Fruit fly (Drosophila melanogaster) whole organism, embryonic: Measurements from ENCODE around the gene CG4576.

Experiments used
- B-H1 ChIP-seq: fragments of 200-800 bp; sonication (Bioruptor generic); IDR thresholded peaks from 3 replicates; pipeline ENCODE4 v1.3.6; 2022; ENCODE audit warnings: missing biosample characterization, missing genetic modification characterization
- CG10209 ChIP-seq: fragments of 200-800 bp; sonication (Bioruptor generic); optimal IDR thresholded peaks from 3 replicates; lab custom pipeline; 2017; ENCODE audit warnings: missing biosample characterization, mild to moderate bottlenecking, missing genetic modification characterization, missing genetic modification reagents
- CG11696 ChIP-seq: fragments of 200-800 bp; sonication (Bioruptor generic); IDR thresholded peaks from 2 replicates; pipeline ENCODE4 v1.3.6; 2022; ENCODE audit warnings: missing biosample characterization, missing genetic modification characterization
- CG12659 ChIP-seq: fragments of 200-800 bp; sonication (Bioruptor generic); optimal IDR thresholded peaks from 3 replicates; lab custom pipeline; 2017; ENCODE audit warnings: mild to moderate bottlenecking, missing biosample characterization, missing genetic modification reagents, missing genetic modification characterization
- CG15011 ChIP-seq: fragments of 200-800 bp; sonication (Bioruptor generic); optimal IDR thresholded peaks from 3 replicates; lab custom pipeline; 2018; ENCODE audit warnings: missing biosample characterization, mild to moderate bottlenecking, missing genetic modification characterization
- CG1647 ChIP-seq: fragments of 200-800 bp; sonication (Bioruptor generic); optimal IDR thresholded peaks from 3 replicates; lab custom pipeline; 2016; ENCODE audit warnings: missing biosample characterization, missing genetic modification characterization
- CG17802 ChIP-seq: fragments of 200-800 bp; sonication (Bioruptor generic); optimal IDR thresholded peaks from 2 replicates; lab custom pipeline; 2018; ENCODE audit warnings: missing biosample characterization, mild to moderate bottlenecking, missing genetic modification characterization, moderate library complexity
- CG18011 ChIP-seq: fragments of 200-800 bp; sonication (Bioruptor generic); optimal IDR thresholded peaks from 2 replicates; lab custom pipeline; 2017; ENCODE audit warnings: missing biosample characterization, missing genetic modification characterization, mild to moderate bottlenecking, moderate library complexity, missing genotype
- CG1832 ChIP-seq: fragments of 200-800 bp; sonication (Bioruptor generic); optimal IDR thresholded peaks from 2 replicates; lab custom pipeline; 2017; ENCODE audit warnings: missing biosample characterization, mild to moderate bottlenecking, missing genetic modification characterization, inconsistent platforms
- CG18764 ChIP-seq: fragments of 200-800 bp; sonication (Bioruptor generic); optimal IDR thresholded peaks from 3 replicates; lab custom pipeline; 2016; ENCODE audit warnings: missing biosample characterization, missing genetic modification characterization
- CG2678 ChIP-seq: fragments of 200-800 bp; sonication (Bioruptor generic); optimal IDR thresholded peaks from 3 replicates; lab custom pipeline; 2019; ENCODE audit warnings: missing biosample characterization, mild to moderate bottlenecking, missing genetic modification characterization, moderate library complexity
- CG34224 ChIP-seq: fragments of 200-800 bp; sonication (Bioruptor generic); IDR thresholded peaks from 3 replicates; pipeline ENCODE4 v1.3.6; 2022; ENCODE audit warnings: missing biosample characterization, missing genetic modification characterization; ENCODE audit not compliant: partially characterized antibody
- CG34376 ChIP-seq: fragments of 200-800 bp; sonication (Bioruptor generic); optimal IDR thresholded peaks from 2 replicates; lab custom pipeline; 2018; ENCODE audit warnings: missing biosample characterization, mild to moderate bottlenecking, missing genetic modification characterization
- CG3838 ChIP-seq: fragments of 200-800 bp; sonication (Bioruptor generic); optimal IDR thresholded peaks from 3 replicates; lab custom pipeline; 2016; ENCODE audit warnings: missing biosample characterization, missing genetic modification characterization
- CG3995 ChIP-seq: fragments of 200-800 bp; sonication (Bioruptor generic); optimal IDR thresholded peaks from 3 replicates; lab custom pipeline; 2016; ENCODE audit warnings: missing biosample characterization, missing genetic modification characterization
- CG42726 ChIP-seq: fragments of 200-800 bp; sonication (Bioruptor generic); IDR thresholded peaks from 2 replicates; pipeline ENCODE4 v1.3.6; 2022; ENCODE audit warnings: missing biosample characterization, missing genetic modification characterization; ENCODE audit not compliant: partially characterized antibody
- CG6765 ChIP-seq: fragments of 200-800 bp; sonication (Bioruptor generic); optimal IDR thresholded peaks from 3 replicates; lab custom pipeline; 2017; ENCODE audit warnings: missing biosample characterization, mild to moderate bottlenecking, missing genetic modification characterization
- CG7963 ChIP-seq: fragments of 200-800 bp; sonication (Bioruptor generic); IDR thresholded peaks from 3 replicates; pipeline ENCODE4 v1.3.6; 2022; ENCODE audit warnings: missing biosample characterization, missing genetic modification characterization; ENCODE audit not compliant: partially characterized antibody
- CG8388 ChIP-seq: fragments of 200-800 bp; sonication (Bioruptor generic); optimal IDR thresholded peaks from 2 replicates; lab custom pipeline; 2019; ENCODE audit warnings: missing biosample characterization, mild to moderate bottlenecking, missing genetic modification characterization, moderate library complexity
- CkIIα-i1 ChIP-seq: fragments of 200-800 bp; sonication (Bioruptor generic); IDR thresholded peaks from 2 replicates; pipeline ENCODE4 v1.3.6; 2022; ENCODE audit warnings: missing biosample characterization, missing genetic modification characterization
- Dek ChIP-seq: fragments of 200-800 bp; sonication (Bioruptor generic); optimal IDR thresholded peaks from 3 replicates; lab custom pipeline; 2019; ENCODE audit warnings: missing biosample characterization, mild to moderate bottlenecking, missing genetic modification characterization, moderate library complexity
- Dll ChIP-seq: fragments of 200-800 bp; sonication (Bioruptor generic); IDR thresholded peaks from 4 replicates; pipeline ENCODE4 v1.3.6; 2022; ENCODE audit warnings: missing biosample characterization, missing genetic modification characterization; ENCODE audit not compliant: partially characterized antibody
- Ets65A ChIP-seq: fragments of 200-800 bp; sonication (Bioruptor generic); peaks from one replicate; lab custom pipeline; 2016; ENCODE audit warnings: missing biosample characterization, missing genetic modification characterization
- Gug ChIP-seq: fragments of 200-800 bp; sonication (Bioruptor generic); IDR thresholded peaks from 4 replicates; pipeline ENCODE4 v1.3.6; 2022; ENCODE audit warnings: missing biosample characterization, missing genetic modification characterization
- HLH3B ChIP-seq: fragments of 200-800 bp; sonication (Bioruptor generic); IDR thresholded peaks from 2 replicates; pipeline ENCODE4 v1.3.6; 2022; ENCODE audit warnings: missing biosample characterization, missing genetic modification characterization
- Hey ChIP-seq: fragments of 200-800 bp; sonication (Bioruptor generic); optimal IDR thresholded peaks from 3 replicates; lab custom pipeline; 2018; ENCODE audit warnings: missing biosample characterization, mild to moderate bottlenecking, missing genetic modification characterization
- HmgD ChIP-seq: fragments of 200-800 bp; sonication (Bioruptor generic); optimal IDR thresholded peaks from 3 replicates; lab custom pipeline; 2016; ENCODE audit warnings: missing biosample characterization, missing genetic modification characterization
- Hr39 ChIP-seq: fragments of >200 bp; optimal IDR thresholded peaks from 2 replicates; lab custom pipeline; 2017
- Hr78 ChIP-seq, 2 experiments: fragments of 200-800 bp in 1 of 2; fragments of >200 bp in 1 of 2; sonication (Bioruptor generic) in 1 of 2; optimal IDR thresholded peaks; 2 replicates each; lab custom pipeline; 2017 to 2019; ENCODE audit warnings: missing biosample characterization in 2 of 2, missing genetic modification characterization in 2 of 2, mild to moderate bottlenecking in 1 of 2, moderate library complexity in 1 of 2
- Max ChIP-seq: fragments of 200-800 bp; sonication (Bioruptor generic); optimal IDR thresholded peaks from 2 replicates; lab custom pipeline; 2016; ENCODE audit warnings: missing biosample characterization, mild to moderate bottlenecking, missing genetic modification characterization
- Oli ChIP-seq: fragments of 200-800 bp; sonication (Bioruptor generic); optimal IDR thresholded peaks from 2 replicates; lab custom pipeline; 2018; ENCODE audit warnings: missing biosample characterization, mild to moderate bottlenecking, missing genetic modification characterization, moderate library complexity
- ara ChIP-seq: fragments of 200-800 bp; sonication (Bioruptor generic); IDR thresholded peaks from 2 replicates; pipeline ENCODE4 v1.3.6; 2022; ENCODE audit warnings: missing biosample characterization, missing genetic modification characterization
- bigmax ChIP-seq: fragments of 200-800 bp; sonication (Bioruptor generic); optimal IDR thresholded peaks from 2 replicates; lab custom pipeline; 2018; ENCODE audit warnings: missing biosample characterization, mild to moderate bottlenecking, missing genetic modification characterization
- cad ChIP-seq: fragments of >200 bp; optimal IDR thresholded peaks from 2 replicates; lab custom pipeline; 2017; ENCODE audit warnings: missing biosample characterization, missing genetic modification characterization
- fd3F ChIP-seq: fragments of 200-800 bp; sonication (Bioruptor generic); optimal IDR thresholded peaks from 2 replicates; lab custom pipeline; 2018; ENCODE audit warnings: missing biosample characterization, mild to moderate bottlenecking, missing genetic modification characterization, moderate library complexity
- hth ChIP-seq: fragments of >200 bp; optimal IDR thresholded peaks from 2 replicates; lab custom pipeline; 2017; ENCODE audit warnings: inconsistent platforms
- kah ChIP-seq: fragments of 200-800 bp; sonication (Bioruptor generic); optimal IDR thresholded peaks from 2 replicates; lab custom pipeline; 2018; ENCODE audit warnings: missing biosample characterization, mild to moderate bottlenecking, missing genetic modification characterization
- kni ChIP-seq: fragments of 200-800 bp; sonication (Bioruptor generic); optimal IDR thresholded peaks from 3 replicates; lab custom pipeline; 2017; ENCODE audit warnings: mild to moderate bottlenecking, missing biosample characterization, missing genetic modification reagents, missing genetic modification characterization
- luna ChIP-seq: fragments of 200-800 bp; sonication (Bioruptor generic); optimal IDR thresholded peaks from 2 replicates; lab custom pipeline; 2016; ENCODE audit warnings: missing biosample characterization, missing genetic modification characterization
- mam ChIP-seq: fragments of 200-800 bp; sonication (Bioruptor generic); optimal IDR thresholded peaks from 3 replicates; lab custom pipeline; 2016; ENCODE audit warnings: missing biosample characterization, missing genetic modification characterization
- onecut ChIP-seq: fragments of 200-800 bp; sonication (Bioruptor generic); IDR thresholded peaks from 2 replicates; pipeline ENCODE4 v1.3.6; 2022; ENCODE audit warnings: missing biosample characterization, missing genetic modification characterization
- pb ChIP-seq: fragments of 200-800 bp; sonication (Bioruptor generic); optimal IDR thresholded peaks from 3 replicates; lab custom pipeline; 2016; ENCODE audit warnings: missing biosample characterization, missing genetic modification characterization
- pros ChIP-seq: fragments of 200-800 bp; sonication (Bioruptor generic); optimal IDR thresholded peaks from 3 replicates; lab custom pipeline; 2019; ENCODE audit warnings: missing biosample characterization, mild to moderate bottlenecking, missing genetic modification characterization, moderate library complexity
- psq ChIP-seq: fragments of 200-800 bp; sonication (Bioruptor generic); optimal IDR thresholded peaks from 2 replicates; lab custom pipeline; 2017; ENCODE audit warnings: missing biosample characterization, missing genetic modification characterization
- scrt ChIP-seq: fragments of 200-800 bp; sonication (Bioruptor generic); optimal IDR thresholded peaks from 2 replicates; lab custom pipeline; 2018; ENCODE audit warnings: missing biosample characterization, mild to moderate bottlenecking, missing genetic modification characterization, moderate library complexity
- shn ChIP-seq: fragments of 200-800 bp; sonication (Bioruptor generic); optimal IDR thresholded peaks from 3 replicates; lab custom pipeline; 2016; ENCODE audit warnings: missing biosample characterization, missing genetic modification characterization
- unpg ChIP-seq: fragments of 200-800 bp; sonication (Bioruptor generic); optimal IDR thresholded peaks from 3 replicates; lab custom pipeline; 2018; ENCODE audit warnings: missing biosample characterization, mild to moderate bottlenecking, missing genetic modification characterization, moderate library complexity
- vnd ChIP-seq: fragments of 200-800 bp; sonication (Bioruptor generic); IDR thresholded peaks from 3 replicates; pipeline ENCODE4 v1.3.6; 2022; ENCODE audit warnings: missing biosample characterization, missing genetic modification characterization; ENCODE audit not compliant: partially characterized antibody
- z ChIP-seq: fragments of 200-800 bp; sonication (Bioruptor generic); IDR thresholded peaks from 3 replicates; pipeline ENCODE4 v1.3.6; 2022; ENCODE audit warnings: missing biosample characterization, missing genetic modification characterization

Gene CG4576

dm6 chr3R:15803502-15804461, 21.8 kb upstream of the CG4576 start, which contains the start of gene alpha-Man-IIb (continued):
- TF ChIP-seq CG12659 (GFP tag; lab: Kevin White, UChicago) (peak; percentile 77), CkIIα-i1 (GFP tag; lab: Robert Waterston, UW) (no peak), ara (GFP tag; lab: Robert Waterston, UW) (no peak), z (GFP tag; lab: Robert Waterston, UW) (no peak), bigmax (GFP tag; lab: Kevin White, UChicago) (peak; percentile 28), vnd (GFP tag; lab: Robert Waterston, UW) (peak; percentile 80), CG10209 (GFP tag; lab: Kevin White, UChicago) (peak; percentile 5), CG2678 (tag; lab: Kevin White, UChicago) (no peak), Hr78 (GFP tag; optimal IDR thresholded peaks at IDR 0.05; lab: Kevin White, UChicago) (no peak), Ets65A (GFP tag; lab: Kevin White, UChicago) (peak; percentile 85), CG7963 (GFP tag; lab: Robert Waterston, UW) (peak; percentile 65; the same call in 2 of the 3 replicates), psq (no peak), CG34224 (GFP tag; lab: Robert Waterston, UW) (peak; percentile 92), hth (lab: Kevin White, UChicago) (no peak), Dek (tag; lab: Kevin White, UChicago) (peak; percentile 51), CG3995 (GFP tag; lab: Kevin White, UChicago) (peak; percentile 94), unpg (GFP tag; lab: Kevin White, UChicago) (no peak), CG6765 (GFP tag; lab: Kevin White, UChicago) (peak; percentile 31), HLH3B (peak; percentile 17; the same call in 1 of the 2 replicates), kah (GFP tag; lab: Kevin White, UChicago) (no peak), mam (peak; percentile 9), CG42726 (GFP tag; lab: Robert Waterston, UW) (peak; percentile 62; the same call in 1 of the 2 replicates), scrt (GFP tag; lab: Kevin White, UChicago) (no peak), CG1832 (no peak), pros (no peak), B-H1 (GFP tag; lab: Robert Waterston, UW) (no peak), pb (no peak), cad (GFP tag; lab: Kevin White, UChicago) (no peak), Gug (GFP tag; lab: Robert Waterston, UW) (no peak), onecut (GFP tag; lab: Robert Waterston, UW) (peak; percentile 92), Oli (no peak), CG18011 (GFP tag; lab: Kevin White, UChicago) (no peak), CG34376 (peak; percentile 29), CG1647 (GFP tag; lab: Kevin White, UChicago) (no peak), Hey (no peak), CG18764 (GFP tag; lab: Kevin White, UChicago) (no peak), Dll (GFP tag; lab: Robert Waterston, UW) (peak; percentile 92), CG8388 (no peak), shn (no peak), CG15011 (GFP tag; lab: Kevin White, UChicago) (no peak), kni (GFP tag; lab: Kevin White, UChicago) (no peak), CG17802 (tag; lab: Kevin White, UChicago) (no peak), HmgD (GFP tag; lab: Kevin White, UChicago) (no peak), fd3F (GFP tag; lab: Kevin White, UChicago) (no peak), Hr39 (lab: Kevin White, UChicago) (no peak), Max (GFP tag; lab: Kevin White, UChicago) (peak; percentile 40), CG3838 (GFP tag; lab: Kevin White, UChicago) (no peak), luna (no peak), CG11696 (GFP tag; lab: Robert Waterston, UW) (no peak)
